Fruit fly (Drosophila melanogaster) whole organism, pupa: ENCODE measurements around the gene SecCl.

Source experiments
- CG10348 ChIP-seq: fragments of 200-800 bp; sonication (Bioruptor generic); IDR thresholded peaks from 2 replicates; pipeline ENCODE4 v1.3.6; 2022; ENCODE audit warnings: missing biosample characterization, missing genetic modification characterization
- CG12605 ChIP-seq: fragments of 200-800 bp; sonication (Bioruptor generic); IDR thresholded peaks from 2 replicates; pipeline ENCODE4 v1.3.6; 2022; ENCODE audit warnings: missing biosample characterization, missing genetic modification characterization
- CG15710 ChIP-seq: fragments of 200-800 bp; sonication (Bioruptor generic); optimal IDR thresholded peaks from 2 replicates; lab custom pipeline; 2018; ENCODE audit warnings: missing biosample characterization, mild to moderate bottlenecking, missing genetic modification characterization, moderate library complexity
- CG17806 ChIP-seq: fragments of 200-800 bp; sonication (Bioruptor generic); optimal IDR thresholded peaks from 2 replicates; lab custom pipeline; 2018; ENCODE audit warnings: missing biosample characterization, mild to moderate bottlenecking, missing genetic modification characterization, moderate library complexity
- CG4496 ChIP-seq: fragments of 200-800 bp; sonication (Bioruptor generic); IDR thresholded peaks from 3 replicates; pipeline ENCODE4 v1.3.6; 2022; ENCODE audit warnings: missing biosample characterization, missing genetic modification characterization
- CG8159 ChIP-seq: fragments of 200-800 bp; sonication (Bioruptor generic); optimal IDR thresholded peaks from 3 replicates; lab custom pipeline; 2018; ENCODE audit warnings: missing biosample characterization, mild to moderate bottlenecking, missing genetic modification characterization, moderate library complexity
- CG9948 ChIP-seq: fragments of 200-800 bp; sonication (Bioruptor generic); optimal IDR thresholded peaks from 2 replicates; lab custom pipeline; 2018; ENCODE audit warnings: missing biosample characterization, mild to moderate bottlenecking, missing genetic modification characterization, moderate library complexity
- Pif1A ChIP-seq: fragments of 200-800 bp; sonication (Bioruptor generic); optimal IDR thresholded peaks from 3 replicates; lab custom pipeline; 2016; ENCODE audit warnings: missing biosample characterization, missing genetic modification characterization
- rn ChIP-seq: fragments of 200-800 bp; sonication (Bioruptor generic); IDR thresholded peaks from 2 replicates; pipeline ENCODE4 v1.3.6; 2022; ENCODE audit warnings: missing biosample characterization, missing genetic modification characterization

dm6 chr3L:17474711-17475451, 5.0 kb downstream of the SecCl start, which contains the start of the genes UQCR-Q and CG46525:
- no peak for TF ChIP-seq Pif1A
- TF ChIP-seq CG17806 (tag; lab: Kevin White, UChicago) = no peak
- no peak for TF ChIP-seq CG8159 (tag; lab: Kevin White, UChicago)
- no peak for TF ChIP-seq rn
- TF ChIP-seq CG10348 = no peak
- TF ChIP-seq CG15710 = no peak
- no peak for TF ChIP-seq CG12605 (GFP tag; lab: Robert Waterston, UW)
- no peak for TF ChIP-seq CG4496
- no peak for TF ChIP-seq CG9948 (tag; lab: Kevin White, UChicago)
